Worm (Caenorhabditis elegans) whole organism, L4/young adult: ENCODE data around the gene try-3.

Experiments used
- dao-5 ChIP-seq: sonication (generic microtip); optimal IDR thresholded peaks from 2 replicates; lab custom pipeline; 2016; ENCODE audit warnings: missing genotype, missing genetic modification characterization, moderate library complexity, missing compliant biosample characterization
- him-1 ChIP-seq: sonication (generic microtip); optimal IDR thresholded peaks from 2 replicates; lab custom pipeline; 2016; ENCODE audit warnings: missing genotype, missing genetic modification reagents, missing genetic modification characterization, missing compliant biosample characterization

DNA sequence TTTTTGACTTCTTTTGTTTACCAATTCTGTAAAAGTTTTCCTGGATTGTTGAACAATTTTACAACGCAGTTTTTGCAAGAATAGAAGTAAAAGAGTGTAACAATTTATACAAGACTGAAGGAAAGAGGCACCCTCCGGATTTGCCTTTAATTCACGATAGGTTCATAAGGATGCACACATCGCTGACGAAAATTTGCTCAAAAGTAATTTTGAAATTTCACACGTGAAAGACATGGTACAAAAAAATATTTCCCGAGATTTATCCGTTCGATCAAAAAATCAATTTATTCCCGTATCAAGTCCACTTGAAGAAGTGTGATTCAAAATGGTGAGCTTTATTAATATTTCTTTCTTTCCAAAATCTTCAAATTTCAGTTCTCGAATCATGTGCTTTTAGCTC, 21.0 kb downstream of the try-3 start, which contains the start of gene C43G2.3:
- TF ChIP-seq him-1 (tag; lab: Kevin White, UChicago) (no peak), dao-5 (no peak)
